Fruit fly (Drosophila melanogaster) whole organism: ENCODE measurements around the gene DnaJ-1.

ENCODE experiments used
- CG8478 ChIP-seq: fragments of >200 bp; optimal IDR thresholded peaks from 2 replicates; lab custom pipeline; 2018; ENCODE audit warnings: inconsistent platforms
- Dll ChIP-seq: fragments of >200 bp; optimal IDR thresholded peaks from 2 replicates; lab custom pipeline; 2017
- EcR ChIP-seq, 2 experiments: fragments of >200 bp; optimal IDR thresholded peaks; 2 replicates each; lab custom pipeline; 2017; ENCODE audit warnings: missing biosample characterization in 2 of 2, missing genetic modification characterization in 2 of 2, missing genetic modification reagents in 2 of 2
- pan ChIP-seq: fragments of >200 bp; optimal IDR thresholded peaks from 2 replicates; lab custom pipeline; 2017
- psq ChIP-seq: fragments of >200 bp; optimal IDR thresholded peaks from 2 replicates; lab custom pipeline; 2017
- usp ChIP-seq: fragments of >200 bp; optimal IDR thresholded peaks from 2 replicates; lab custom pipeline; 2017; ENCODE audit warnings: missing biosample characterization, missing genetic modification characterization, mixed read lengths

DnaJ-1 gene

DNA sequence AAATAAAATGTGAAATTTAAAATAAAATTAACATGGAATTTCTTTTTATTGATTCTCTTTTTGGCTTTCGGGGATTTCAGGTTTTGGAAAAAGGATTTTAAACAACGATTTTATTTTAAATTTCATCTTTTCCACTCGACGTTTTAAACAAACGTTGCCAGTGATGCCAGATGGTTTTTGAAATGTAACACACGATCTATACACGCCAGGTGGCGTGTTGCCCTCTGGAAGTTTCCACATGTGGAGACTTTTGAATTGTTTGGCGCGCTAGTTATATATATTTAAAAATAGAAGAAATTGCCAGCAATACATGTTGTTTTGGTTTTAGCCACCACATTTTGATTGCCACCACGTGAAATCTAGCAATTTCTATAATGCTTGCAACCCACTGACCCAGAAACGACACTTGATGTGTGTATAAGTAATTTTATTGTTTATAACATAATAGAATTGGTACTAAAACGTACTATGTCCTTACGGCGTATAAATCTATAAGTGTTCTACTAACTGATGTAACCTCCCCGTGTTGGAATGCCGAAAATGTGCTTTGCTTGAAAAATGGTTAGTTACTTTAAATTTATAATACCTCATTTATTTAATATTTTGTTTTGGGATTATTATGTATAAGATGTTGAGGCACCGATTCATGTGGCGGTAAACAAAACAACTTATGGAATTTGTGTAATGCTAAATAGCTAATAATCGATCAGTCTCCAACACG, 2.2 kb downstream of the DnaJ-1 start:
- TF ChIP-seq usp (GFP tag; lab: Kevin White, UChicago): no peak
- TF ChIP-seq pan: no peak
- no peak for TF ChIP-seq psq (lab: Kevin White, UChicago)
- no peak for TF ChIP-seq Dll (lab: Kevin White, UChicago)
- no peak for TF ChIP-seq CG8478
- no peak for TF ChIP-seq EcR (GFP tag; optimal IDR thresholded peaks at IDR 0.05; lab: Kevin White, UChicago)

- no peak for TF ChIP-seq usp (GFP tag; lab: Kevin White, UChicago)
- no peak for TF ChIP-seq psq (lab: Kevin White, UChicago)
- TF ChIP-seq EcR (GFP tag; optimal IDR thresholded peaks at IDR 0.05; lab: Kevin White, UChicago): no peak
- no peak for TF ChIP-seq CG8478
- no peak for TF ChIP-seq pan
- no peak for TF ChIP-seq Dll (lab: Kevin White, UChicago)
Measured at dm6 chr3L:5731639-5732038, 20.4 kb downstream of the DnaJ-1 start.

DNA sequence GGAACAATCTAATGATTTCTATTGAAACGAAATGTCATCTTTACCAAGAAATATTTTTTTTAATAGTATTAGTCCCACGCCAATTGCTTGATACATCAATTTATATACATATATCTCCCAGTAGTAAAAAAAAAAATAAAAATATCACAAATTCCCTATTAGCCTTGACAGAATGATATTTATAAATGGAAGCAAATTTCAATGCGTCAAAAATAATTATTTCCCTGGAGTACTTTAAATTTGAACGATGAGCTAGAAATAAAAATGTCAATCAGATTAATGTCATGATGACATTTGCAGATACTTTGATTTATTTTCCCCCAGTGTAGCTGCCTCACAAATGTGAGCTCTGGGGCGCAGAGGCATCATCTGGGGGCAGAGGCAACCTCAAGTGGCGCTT, 39.0 kb downstream of the DnaJ-1 start, which contains the start of gene CG44521:
CG44521 (plus strand) TSS at position 301 of the 400 bp plus-strand sequence.
- TF ChIP-seq Dll (lab: Kevin White, UChicago) (no peak), EcR (GFP tag; optimal IDR thresholded peaks at IDR 0.05; lab: Kevin White, UChicago) (no peak), psq (lab: Kevin White, UChicago) (no peak), usp (GFP tag; lab: Kevin White, UChicago) (no peak), pan (no peak), CG8478 (no peak)
